Worm (Caenorhabditis elegans) whole organism, young adult: ENCODE measurements around the gene K02A6.2.

ENCODE experiments used
- die-1 ChIP-seq: sonication (generic microtip); optimal IDR thresholded peaks from 2 replicates; lab custom pipeline; 2016; ENCODE audit warnings: missing genotype, mild to moderate bottlenecking, missing genetic modification characterization, missing compliant biosample characterization
- efl-1 ChIP-seq: fragments of 150-350 bp; optimal IDR thresholded peaks from 2 replicates; lab custom pipeline; 2014; ENCODE audit warnings: missing biosample characterization, missing genetic modification reagents, missing genetic modification characterization
- egl-44 ChIP-seq: fragments of 200-800 bp; sonication (Bioruptor generic); IDR thresholded peaks from 2 replicates; pipeline ENCODE4 v1.3.6; 2022; ENCODE audit warnings: missing genetic modification reagents, missing genetic modification characterization, missing compliant biosample characterization
- lsl-1 ChIP-seq: fragments of 200-800 bp; sonication (Bioruptor generic); optimal IDR thresholded peaks from 2 replicates; lab custom pipeline; 2018; ENCODE audit warnings: mild to moderate bottlenecking, missing genetic modification characterization, moderate library complexity, missing compliant biosample characterization
- nhr-179 ChIP-seq: sonication (generic microtip); optimal IDR thresholded peaks from 2 replicates; lab custom pipeline; 2016; ENCODE audit warnings: mild to moderate bottlenecking, missing genetic modification characterization, missing compliant biosample characterization
- pha-4 ChIP-seq: fragments of 150-350 bp; sonication (generic microtip); optimal IDR thresholded peaks from 2 replicates; lab custom pipeline; 2014; ENCODE audit warnings: missing biosample characterization, missing genetic modification reagents, missing genetic modification characterization
- sea-2 ChIP-seq: fragments of 200-800 bp; sonication (Bioruptor generic); IDR thresholded peaks from 2 replicates; pipeline ENCODE4 v1.3.6; 2022; ENCODE audit warnings: missing genetic modification characterization, missing compliant biosample characterization
- snpc-3.4 ChIP-seq: sonication (generic microtip); optimal IDR thresholded peaks from 2 replicates; lab custom pipeline; 2017; ENCODE audit warnings: missing genetic modification characterization, mild to moderate bottlenecking, missing compliant biosample characterization, antibody characterized with exemption, moderate library complexity, missing genotype, missing genetic modification reagents
- unc-130 ChIP-seq: sonication (generic microtip); optimal IDR thresholded peaks from 2 replicates; lab custom pipeline; 2016; ENCODE audit warnings: missing genetic modification reagents, missing genetic modification characterization, missing compliant biosample characterization
- unc-62 ChIP-seq: fragments of 150-350 bp; optimal IDR thresholded peaks from 2 replicates; lab custom pipeline; 2014; ENCODE audit warnings: missing biosample characterization, missing genetic modification reagents, missing genetic modification characterization

- TF ChIP-seq pha-4: no peak
- TF ChIP-seq nhr-179 (tag; lab: Kevin White, UChicago): no peak
- no peak for TF ChIP-seq efl-1 (GFP tag; lab: Kevin White, UChicago)
- TF ChIP-seq unc-62 (GFP tag; lab: Kevin White, UChicago): no peak
- TF ChIP-seq egl-44: no peak
- TF ChIP-seq unc-130 (GFP tag; lab: Kevin White, UChicago): no peak
- TF ChIP-seq sea-2: no peak
- TF ChIP-seq lsl-1 (GFP tag; lab: Kevin White, UChicago): no peak
- no peak for TF ChIP-seq die-1 (tag; lab: Kevin White, UChicago)
- no peak for TF ChIP-seq snpc-3.4 (tag; lab: Kevin White, UChicago)
Observed at ce11 chrX:8214424-8215115, 10.2 kb downstream of the K02A6.2 start, which contains the start of gene C47D2.1.
